Worm (Caenorhabditis elegans) whole organism, young adult: Measurements from ENCODE around the gene F54F11.1.

Source experiments
- F23B12.7 ChIP-seq: sonication (generic microtip); optimal IDR thresholded peaks from 2 replicates; lab custom pipeline; 2017; ENCODE audit warnings: missing genetic modification characterization, mild to moderate bottlenecking, missing compliant biosample characterization, antibody characterized with exemption, moderate library complexity; ENCODE audit not compliant: insufficient read depth
- Y53G8AR.9 ChIP-seq: fragments of 200-800 bp; sonication (Bioruptor generic); conservative IDR thresholded peaks from 2 replicates; pipeline ENCODE4 v1.3.6; 2022; ENCODE audit warnings: missing genetic modification reagents, missing genetic modification characterization, missing compliant biosample characterization
- egl-18 ChIP-seq: fragments of 200-800 bp; sonication (Bioruptor generic); IDR thresholded peaks from 2 replicates; pipeline ENCODE4 v1.3.6; 2022; ENCODE audit warnings: missing genetic modification reagents, missing genetic modification characterization, missing compliant biosample characterization
- hmg-1.2 ChIP-seq: fragments of 200-800 bp; sonication (Bioruptor generic); IDR thresholded peaks from 2 replicates; pipeline ENCODE4 v1.3.6; 2022; ENCODE audit warnings: missing genetic modification reagents, missing genetic modification characterization, missing compliant biosample characterization
- rpc-1 ChIP-seq, 2 experiments: fragments of 150-350 bp in 1 of 2; sonication (generic microtip) in 1 of 2; optimal IDR thresholded peaks; 2 replicates each; lab custom pipeline; 2014 to 2018; ENCODE audit warnings: missing biosample characterization in 1 of 2, missing genetic modification characterization in 1 of 2, missing genetic modification reagents in 1 of 2, missing genotype in 1 of 2
- unc-62 ChIP-seq: fragments of 150-350 bp; optimal IDR thresholded peaks from 2 replicates; lab custom pipeline; 2014; ENCODE audit warnings: missing biosample characterization, missing genetic modification reagents, missing genetic modification characterization

ce11 chrII:13472101-13472500 is 31.7 kb upstream of the F54F11.1 start, which contains the start of gene E01G4.5:
- TF ChIP-seq hmg-1.2 (GFP tag; lab: Robert Waterston, UW) = no peak
- TF ChIP-seq F23B12.7 (tag; lab: Kevin White, UChicago) = no peak
- no peak for TF ChIP-seq Y53G8AR.9 (GFP tag; lab: Robert Waterston, UW)
- no peak for TF ChIP-seq egl-18 (GFP tag; lab: Robert Waterston, UW)
- no peak for TF ChIP-seq unc-62 (GFP tag; lab: Kevin White, UChicago)
- TF ChIP-seq rpc-1 (optimal IDR thresholded peaks at IDR 0.05; lab: Kevin White, UChicago) = no peak
- no peak for TF ChIP-seq rpc-1 (tag; optimal IDR thresholded peaks at IDR 0.05; lab: Kevin White, UChicago)
